Fruit fly (Drosophila melanogaster): ENCODE data around the gene CG42371.

CG42371 gene

DNA sequence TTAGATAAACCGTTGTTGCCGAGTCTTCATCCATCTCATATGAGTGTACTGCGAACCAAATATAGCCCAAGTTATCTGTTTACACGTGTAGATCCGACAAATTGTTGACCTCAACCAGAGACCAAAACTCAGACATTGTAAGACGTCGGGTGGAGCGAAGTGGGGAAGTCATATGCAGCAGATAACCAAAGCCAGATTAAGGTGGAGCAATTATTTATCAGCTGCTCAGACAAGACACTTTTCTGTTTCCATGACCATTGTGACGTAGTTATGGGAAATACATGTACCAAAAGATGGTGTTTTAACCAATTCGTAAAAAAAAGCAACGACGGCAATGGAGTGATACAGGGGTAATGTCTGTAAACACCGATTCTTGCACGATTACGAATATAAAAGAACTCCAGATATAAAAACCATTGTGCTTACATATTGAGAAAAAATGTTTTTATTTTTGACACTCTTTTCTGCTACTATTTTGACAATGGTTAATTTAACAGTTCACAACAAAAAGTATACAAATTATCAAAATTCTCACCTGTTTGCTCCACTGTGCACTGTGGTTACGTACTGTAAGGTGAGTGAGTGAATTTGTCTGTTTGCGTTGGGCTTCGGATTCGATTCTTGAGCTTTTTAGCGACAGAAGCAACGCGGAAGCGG, 39.6 kb downstream of the CG42371 start (continued):
- no peak for TF ChIP-seq Bteb2 (GFP tag; optimal IDR thresholded peaks at IDR 0.05)
- no peak for TF ChIP-seq ro (GFP tag; IDR thresholded peaks at IDR 0.05)
- no peak for TF ChIP-seq MTF-1 (GFP tag; optimal IDR thresholded peaks at IDR 0.05; ENCODE audit: borderline replicate concordance)
- TF ChIP-seq CG8388 (GFP tag; optimal IDR thresholded peaks at IDR 0.05): peak; percentile 31
- TF ChIP-seq zen (tag; optimal IDR thresholded peaks at IDR 0.05): no peak
- no peak for TF ChIP-seq Lpt (GFP tag; optimal IDR thresholded peaks at IDR 0.05)
- no peak for TF ChIP-seq exex (tag; optimal IDR thresholded peaks at IDR 0.05)
- TF ChIP-seq Gsc (GFP tag; IDR thresholded peaks at IDR 0.05): no peak
- no peak for TF ChIP-seq Doc3 (GFP tag; IDR thresholded peaks at IDR 0.05; ENCODE audit: partially characterized antibody)
- no peak for TF ChIP-seq insv (GFP tag; optimal IDR thresholded peaks at IDR 0.05)
- peak; percentile 66 for TF ChIP-seq dysf (GFP tag; IDR thresholded peaks at IDR 0.05)
- no peak for TF ChIP-seq CG15479 (GFP tag; optimal IDR thresholded peaks at IDR 0.05)
- TF ChIP-seq grau (tag; optimal IDR thresholded peaks at IDR 0.05): peak; percentile 61
- peak; percentile 14 for TF ChIP-seq Six4 (GFP tag; optimal IDR thresholded peaks at IDR 0.05)
- TF ChIP-seq psq (GFP tag; optimal IDR thresholded peaks at IDR 0.05): no peak
- TF ChIP-seq C15 (GFP tag; IDR thresholded peaks at IDR 0.05): no peak
- peak; percentile 25 for TF ChIP-seq Fer3 (tag; optimal IDR thresholded peaks at IDR 0.05)
- TF ChIP-seq CG9215 (GFP tag; IDR thresholded peaks at IDR 0.05): 0 out of 2 replicates have a peak, but pooled peaks have one; percentile 31
- peak; percentile 23 for TF ChIP-seq CG17829 (tag; optimal IDR thresholded peaks at IDR 0.05)
- no peak for TF ChIP-seq CG17612 (GFP tag; IDR thresholded peaks at IDR 0.05)
- TF ChIP-seq Asciz (GFP tag; optimal IDR thresholded peaks at IDR 0.05): no peak
- TF ChIP-seq h (optimal IDR thresholded peaks at IDR 0.05): no peak
- no peak for TF ChIP-seq knrl (GFP tag; IDR thresholded peaks at IDR 0.05; ENCODE audit: partially characterized antibody)
- TF ChIP-seq Side (GFP tag; optimal IDR thresholded peaks at IDR 0.05): peak; percentile 9
- TF ChIP-seq sc (optimal IDR thresholded peaks at IDR 0.05): no peak
- no peak for TF ChIP-seq sc (GFP tag; optimal IDR thresholded peaks at IDR 0.05)
- TF ChIP-seq zf30C (GFP tag; optimal IDR thresholded peaks at IDR 0.05): no peak
- no peak for TF ChIP-seq CG34224 (GFP tag; IDR thresholded peaks at IDR 0.05; ENCODE audit: partially characterized antibody)
- TF ChIP-seq cato (GFP tag; optimal IDR thresholded peaks at IDR 0.05; ENCODE audit: borderline replicate concordance): no peak
- TF ChIP-seq sqz (GFP tag; optimal IDR thresholded peaks at IDR 0.05): no peak
- no peak for TF ChIP-seq B-H1 (GFP tag; IDR thresholded peaks at IDR 0.05)
- no peak for TF ChIP-seq CG17568 (GFP tag; optimal IDR thresholded peaks at IDR 0.05)
- TF ChIP-seq Nf-YA (GFP tag; IDR thresholded peaks at IDR 0.05): no peak
- peak; percentile 48 for TF ChIP-seq CG14441 (GFP tag; IDR thresholded peaks at IDR 0.05)
- no peak for TF ChIP-seq Lim3 (GFP tag; IDR thresholded peaks at IDR 0.05)
- TF ChIP-seq corto (GFP tag; optimal IDR thresholded peaks at IDR 0.05): peak; percentile 53
- peak; percentile 39 for TF ChIP-seq CG18619 (GFP tag; optimal IDR thresholded peaks at IDR 0.05)
- peak; percentile 39 for TF ChIP-seq D19A (tag; optimal IDR thresholded peaks at IDR 0.05)
- TF ChIP-seq Fer1 (GFP tag; optimal IDR thresholded peaks at IDR 0.05): peak; percentile 43
- TF ChIP-seq CG8924 (tag; optimal IDR thresholded peaks at IDR 0.05): no peak
- TF ChIP-seq Ssrp (tag; optimal IDR thresholded peaks at IDR 0.05): peak; percentile 11
- peak; percentile 29 for TF ChIP-seq CG3065 (GFP tag; optimal IDR thresholded peaks at IDR 0.05)
- TF ChIP-seq YL-1 (GFP tag; optimal IDR thresholded peaks at IDR 0.05): no peak
- TF ChIP-seq CG4707 (GFP tag; optimal IDR thresholded peaks at IDR 0.05): peak; percentile 77
- no peak; the same call in 2 of the 3 replicates for TF ChIP-seq so (GFP tag; IDR thresholded peaks at IDR 0.05)
- no peak for TF ChIP-seq gcm (GFP tag; optimal IDR thresholded peaks at IDR 0.05)
- TF ChIP-seq Myb (GFP tag; optimal IDR thresholded peaks at IDR 0.05): peak; percentile 46
- no peak for TF ChIP-seq zen2 (GFP tag; IDR thresholded peaks at IDR 0.05; ENCODE audit: partially characterized antibody)
- TF ChIP-seq E2f2 (GFP tag; IDR thresholded peaks at IDR 0.05): peak; percentile 24; the same call in 1 of the 2 replicates
- TF ChIP-seq gt (GFP tag; IDR thresholded peaks at IDR 0.05): no peak
- no peak for TF ChIP-seq Ravus (GFP tag; IDR thresholded peaks at IDR 0.05)

All from whole organism, embryonic.